Worm (Caenorhabditis elegans) whole organism, midembryonic: ENCODE measurements around the gene swt-6.

Source experiments
- T22C8.4 ChIP-seq: fragments of 200-800 bp; sonication (Bioruptor generic); IDR thresholded peaks from 2 replicates; pipeline ENCODE4 v1.3.6; 2022; ENCODE audit warnings: missing genetic modification characterization, missing compliant biosample characterization
- cog-1 ChIP-seq: sonication (generic microtip); optimal IDR thresholded peaks from 2 replicates; lab custom pipeline; 2016; ENCODE audit warnings: missing genetic modification characterization, missing compliant biosample characterization
- flt-1 ChIP-seq: fragments of 200-800 bp; sonication (Bioruptor generic); IDR thresholded peaks from 2 replicates; pipeline ENCODE4 v1.3.6; 2022; ENCODE audit warnings: missing genetic modification characterization, missing compliant biosample characterization
- klf-2 ChIP-seq: fragments of 200-800 bp; sonication (Bioruptor generic); conservative IDR thresholded peaks from 2 replicates; pipeline ENCODE4 v1.3.6; 2022; ENCODE audit warnings: missing genetic modification reagents, missing genetic modification characterization, missing compliant biosample characterization
- med-1 ChIP-seq: sonication (generic microtip); optimal IDR thresholded peaks from 2 replicates; lab custom pipeline; 2017; ENCODE audit warnings: missing genetic modification characterization, mild to moderate bottlenecking, missing compliant biosample characterization, antibody characterized with exemption, missing genetic modification reagents; ENCODE audit not compliant: insufficient read depth
- ref-1 ChIP-seq: fragments of 200-800 bp; sonication (Bioruptor generic); conservative IDR thresholded peaks from 2 replicates; pipeline ENCODE4 v1.3.6; 2022; ENCODE audit warnings: missing genetic modification reagents, missing genetic modification characterization, missing compliant biosample characterization
- tab-1 ChIP-seq: fragments of 200-800 bp; sonication (Bioruptor generic); IDR thresholded peaks from 2 replicates; pipeline ENCODE4 v1.3.6; 2022; ENCODE audit warnings: missing genetic modification characterization, missing compliant biosample characterization
- ztf-23 ChIP-seq: fragments of 200-800 bp; sonication (Bioruptor generic); IDR thresholded peaks from 2 replicates; pipeline ENCODE4 v1.3.6; 2022; ENCODE audit warnings: missing genetic modification reagents, missing genetic modification characterization, missing compliant biosample characterization
- ztf-29 ChIP-seq: fragments of 200-800 bp; sonication (Bioruptor generic); IDR thresholded peaks from 2 replicates; pipeline ENCODE4 v1.3.6; 2022; ENCODE audit warnings: missing genetic modification reagents, missing genetic modification characterization, missing compliant biosample characterization

The swt-6 gene

ce11 chrV:13960916-13961315, 6.8 kb downstream of the swt-6 start, which contains the start of gene srh-24:
Gene srh-24, minus strand, starts transcription at chrV:13961016.
- no peak for TF ChIP-seq ztf-29 (GFP tag; lab: Robert Waterston, UW)
- no peak for TF ChIP-seq cog-1
- TF ChIP-seq ref-1 (GFP tag; lab: Robert Waterston, UW), result no peak
- no peak for TF ChIP-seq klf-2 (GFP tag; lab: Robert Waterston, UW)
- TF ChIP-seq flt-1 (GFP tag; lab: Robert Waterston, UW), result no peak
- TF ChIP-seq med-1 (GFP tag; lab: Kevin White, UChicago), result no peak
- TF ChIP-seq ztf-23 (GFP tag; lab: Robert Waterston, UW), result no peak
- TF ChIP-seq T22C8.4 (GFP tag; lab: Robert Waterston, UW), result no peak
- TF ChIP-seq tab-1, result no peak

- TF ChIP-seq tab-1 (peak; percentile 89), med-1 (GFP tag; lab: Kevin White, UChicago) (peak; percentile 95), T22C8.4 (GFP tag; lab: Robert Waterston, UW) (peak; percentile 68), flt-1 (GFP tag; lab: Robert Waterston, UW) (peak; percentile 88), klf-2 (GFP tag; lab: Robert Waterston, UW) (peak; percentile 82; the same call in 1 of the 2 replicates), cog-1 (peak; percentile 71), ztf-23 (GFP tag; lab: Robert Waterston, UW) (peak; percentile 89), ztf-29 (GFP tag; lab: Robert Waterston, UW) (peak; percentile 68), ref-1 (GFP tag; lab: Robert Waterston, UW) (no peak; the same call in 1 of the 2 replicates)
Observed at ce11 chrV:13961927-13962419, 7.8 kb downstream of the swt-6 start, which contains the start of the genes algn-13 and R10D12.13. Gene algn-13, minus strand, starts transcription at chrV:13961977. Gene R10D12.13, plus strand, starts transcription at chrV:13962417.

- no peak for TF ChIP-seq klf-2 (GFP tag; lab: Robert Waterston, UW)
- TF ChIP-seq tab-1, result no peak
- no peak for TF ChIP-seq ref-1 (GFP tag; lab: Robert Waterston, UW)
- no peak for TF ChIP-seq cog-1
- no peak for TF ChIP-seq ztf-29 (GFP tag; lab: Robert Waterston, UW)
- TF ChIP-seq flt-1 (GFP tag; lab: Robert Waterston, UW), result no peak
- no peak for TF ChIP-seq med-1 (GFP tag; lab: Kevin White, UChicago)
- no peak for TF ChIP-seq T22C8.4 (GFP tag; lab: Robert Waterston, UW)
- no peak for TF ChIP-seq ztf-23 (GFP tag; lab: Robert Waterston, UW)
Observed at ce11 chrV:13963279-13963976, 9.3 kb downstream of the swt-6 start, which contains the start of gene sao-1. Gene sao-1, plus strand, starts transcription at chrV:13963926.

ce11 chrV:13980807-13981206, 26.7 kb downstream of the swt-6 start, which contains the start of gene eol-1:
Gene eol-1, minus strand, starts transcription at chrV:13980907.
- TF ChIP-seq ztf-29 (GFP tag; lab: Robert Waterston, UW) (no peak), klf-2 (GFP tag; lab: Robert Waterston, UW) (no peak), cog-1 (no peak), med-1 (GFP tag; lab: Kevin White, UChicago) (no peak), ztf-23 (GFP tag; lab: Robert Waterston, UW) (no peak), ref-1 (GFP tag; lab: Robert Waterston, UW) (no peak), flt-1 (GFP tag; lab: Robert Waterston, UW) (no peak), tab-1 (no peak), T22C8.4 (GFP tag; lab: Robert Waterston, UW) (no peak)

ce11 chrV:13981677-13982076, 27.5 kb downstream of the swt-6 start:
- TF ChIP-seq ztf-23 (GFP tag; lab: Robert Waterston, UW) (no peak), ref-1 (GFP tag; lab: Robert Waterston, UW) (no peak), ztf-29 (GFP tag; lab: Robert Waterston, UW) (no peak), klf-2 (GFP tag; lab: Robert Waterston, UW) (no peak)

ce11 chrV:13984828-13985227, 30.7 kb downstream of the swt-6 start, which contains the start of gene end-1:
Gene end-1, plus strand, starts transcription at chrV:13985128.
- TF ChIP-seq tab-1 (no peak), cog-1 (no peak), klf-2 (GFP tag; lab: Robert Waterston, UW) (no peak), flt-1 (GFP tag; lab: Robert Waterston, UW) (no peak), T22C8.4 (GFP tag; lab: Robert Waterston, UW) (no peak)

ce11 chrV:13986823-13987222, 32.7 kb downstream of the swt-6 start:
- TF ChIP-seq ztf-29 (GFP tag; lab: Robert Waterston, UW) (no peak), ztf-23 (GFP tag; lab: Robert Waterston, UW) (no peak), med-1 (GFP tag; lab: Kevin White, UChicago) (no peak), klf-2 (GFP tag; lab: Robert Waterston, UW) (no peak), tab-1 (no peak), flt-1 (GFP tag; lab: Robert Waterston, UW) (no peak), T22C8.4 (GFP tag; lab: Robert Waterston, UW) (no peak), ref-1 (GFP tag; lab: Robert Waterston, UW) (no peak), cog-1 (no peak)

- no peak for TF ChIP-seq tab-1
- TF ChIP-seq T22C8.4 (GFP tag; lab: Robert Waterston, UW), result no peak
- TF ChIP-seq ztf-23 (GFP tag; lab: Robert Waterston, UW), result no peak
- TF ChIP-seq ref-1 (GFP tag; lab: Robert Waterston, UW), result no peak
- no peak for TF ChIP-seq cog-1
- TF ChIP-seq ztf-29 (GFP tag; lab: Robert Waterston, UW), result no peak
- no peak for TF ChIP-seq klf-2 (GFP tag; lab: Robert Waterston, UW)
- TF ChIP-seq med-1 (GFP tag; lab: Kevin White, UChicago), result no peak
- TF ChIP-seq flt-1 (GFP tag; lab: Robert Waterston, UW), result no peak
Observed at ce11 chrV:13992485-13992884, 38.3 kb downstream of the swt-6 start, which contains the start of gene droe-4. Gene droe-4, plus strand, starts transcription at chrV:13992656.

- TF ChIP-seq ref-1 (GFP tag; lab: Robert Waterston, UW) (no peak), tab-1 (no peak), flt-1 (GFP tag; lab: Robert Waterston, UW) (no peak), ztf-23 (GFP tag; lab: Robert Waterston, UW) (no peak), cog-1 (no peak), T22C8.4 (GFP tag; lab: Robert Waterston, UW) (no peak), med-1 (GFP tag; lab: Kevin White, UChicago) (no peak), klf-2 (GFP tag; lab: Robert Waterston, UW) (no peak), ztf-29 (GFP tag; lab: Robert Waterston, UW) (no peak)
Observed at ce11 chrV:13993478-13993877, 39.3 kb downstream of the swt-6 start.
